Worm (Caenorhabditis elegans) whole organism, L4 larva: ENCODE results near the gene ssna-1.

Experiments
- D1046.2 ChIP-seq: fragments of 200-800 bp; sonication (Bioruptor generic); IDR thresholded peaks from 2 replicates; pipeline ENCODE4 v1.3.6; 2022; ENCODE audit warnings: missing genetic modification characterization, missing compliant biosample characterization
- R02D3.7 ChIP-seq: fragments of 150-350 bp; sonication (generic microtip); optimal IDR thresholded peaks from 3 replicates; lab custom pipeline; 2014; ENCODE audit warnings: missing biosample characterization, missing genetic modification characterization
- T20F7.1 ChIP-seq: fragments of 200-800 bp; sonication (Bioruptor generic); optimal IDR thresholded peaks from 2 replicates; lab custom pipeline; 2018; ENCODE audit warnings: mild to moderate bottlenecking, missing genetic modification characterization, missing compliant biosample characterization
- T26A8.4 ChIP-seq: fragments of 200-800 bp; sonication (Bioruptor generic); IDR thresholded peaks from 2 replicates; pipeline ENCODE4 v1.3.6; 2022; ENCODE audit warnings: missing genetic modification characterization, missing compliant biosample characterization
- Y48G9A.11 ChIP-seq: fragments of 200-800 bp; sonication (Bioruptor generic); IDR thresholded peaks from 2 replicates; pipeline ENCODE4 v1.3.6; 2022; ENCODE audit warnings: missing genetic modification reagents, missing genetic modification characterization, missing compliant biosample characterization
- aha-1 ChIP-seq: fragments of 150-350 bp; peaks from one replicate; lab custom pipeline; 2014; ENCODE audit warnings: missing biosample characterization, missing genetic modification characterization
- ama-1 ChIP-seq: fragments of 150-350 bp; optimal IDR thresholded peaks from 2 replicates; lab custom pipeline; 2014; ENCODE audit warnings: inconsistent platforms, mixed read lengths
- ceh-20 ChIP-seq: fragments of 200-800 bp; sonication (Bioruptor generic); IDR thresholded peaks from 2 replicates; pipeline ENCODE4 v1.3.6; 2022; ENCODE audit warnings: missing genetic modification reagents, missing genetic modification characterization, missing compliant biosample characterization
- ceh-82 ChIP-seq: sonication (generic microtip); optimal IDR thresholded peaks from 2 replicates; lab custom pipeline; 2017; ENCODE audit warnings: missing biosample characterization, missing genetic modification characterization
- cey-2 ChIP-seq: sonication (generic microtip); optimal IDR thresholded peaks from 3 replicates; lab custom pipeline; 2017; ENCODE audit warnings: missing genetic modification characterization, mild to moderate bottlenecking, missing compliant biosample characterization, antibody characterized with exemption, borderline replicate concordance; ENCODE audit not compliant: insufficient read depth
- daf-12 ChIP-seq: fragments of 150-350 bp; optimal IDR thresholded peaks from 2 replicates; lab custom pipeline; 2014; ENCODE audit warnings: missing biosample characterization, missing genetic modification reagents, missing genetic modification characterization
- daf-8 ChIP-seq: fragments of 200-800 bp; sonication (Bioruptor generic); IDR thresholded peaks from 2 replicates; pipeline ENCODE4 v1.3.6; 2022; ENCODE audit warnings: missing genetic modification characterization, missing compliant biosample characterization
- dpl-1 ChIP-seq: fragments of 150-350 bp; optimal IDR thresholded peaks from 2 replicates; lab custom pipeline; 2014; ENCODE audit warnings: missing biosample characterization, missing genetic modification reagents, missing genetic modification characterization
- egl-27 ChIP-seq: sonication (generic microtip); optimal IDR thresholded peaks from 3 replicates; lab custom pipeline; 2017; ENCODE audit warnings: missing biosample characterization, missing genetic modification reagents, missing genetic modification characterization
- egl-43 ChIP-seq: fragments of 200-800 bp; sonication (Bioruptor generic); IDR thresholded peaks from 2 replicates; pipeline ENCODE4 v1.3.6; 2022; ENCODE audit warnings: missing genetic modification reagents, missing genetic modification characterization, missing compliant biosample characterization
- fos-1 ChIP-seq: fragments of 150-350 bp; optimal IDR thresholded peaks from 2 replicates; lab custom pipeline; 2014; ENCODE audit warnings: missing biosample characterization, missing genetic modification characterization
- hif-1 ChIP-seq, 2 experiments: sonication (generic microtip); optimal IDR thresholded peaks; 2 replicates each; lab custom pipeline; 2016 to 2017; ENCODE audit warnings: missing compliant biosample characterization in 2 of 2, missing genetic modification characterization in 2 of 2, missing genetic modification reagents in 2 of 2, missing genotype in 2 of 2, mild to moderate bottlenecking in 1 of 2
- hlh-11 ChIP-seq: fragments of 200-800 bp; sonication (Bioruptor generic); optimal IDR thresholded peaks from 2 replicates; lab custom pipeline; 2018; ENCODE audit warnings: mild to moderate bottlenecking, missing genetic modification characterization, missing compliant biosample characterization
- hlh-30 ChIP-seq: sonication (generic microtip); optimal IDR thresholded peaks from 2 replicates; lab custom pipeline; 2017; ENCODE audit warnings: antibody characterized with exemption, mild to moderate bottlenecking, missing genetic modification characterization, missing compliant biosample characterization; ENCODE audit not compliant: insufficient read depth
- lin-1 ChIP-seq: fragments of 200-800 bp; sonication (Bioruptor generic); IDR thresholded peaks from 2 replicates; pipeline ENCODE4 v1.3.6; 2022; ENCODE audit warnings: missing genetic modification reagents, missing genetic modification characterization, missing compliant biosample characterization
- lin-13 ChIP-seq: fragments of 150-350 bp; optimal IDR thresholded peaks from 2 replicates; lab custom pipeline; 2014; ENCODE audit warnings: missing biosample characterization, missing genetic modification reagents, missing genetic modification characterization
- lin-15B ChIP-seq: fragments of 150-350 bp; sonication (generic microtip); optimal IDR thresholded peaks from 3 replicates; lab custom pipeline; 2014; ENCODE audit warnings: missing biosample characterization, missing genetic modification characterization
- lin-29 ChIP-seq: fragments of 200-800 bp; sonication (Bioruptor generic); IDR thresholded peaks from 2 replicates; pipeline ENCODE4 v1.3.6; 2022; ENCODE audit warnings: missing genetic modification reagents, missing genetic modification characterization, missing compliant biosample characterization
- lin-38 ChIP-seq: fragments of 200-800 bp; sonication (Bioruptor generic); IDR thresholded peaks from 2 replicates; pipeline ENCODE4 v1.3.6; 2022; ENCODE audit warnings: missing genetic modification reagents, missing genetic modification characterization, missing compliant biosample characterization
- lir-3 ChIP-seq: sonication (generic microtip); optimal IDR thresholded peaks from 2 replicates; lab custom pipeline; 2016; ENCODE audit warnings: mild to moderate bottlenecking, missing genetic modification characterization, missing compliant biosample characterization
- lsy-2 ChIP-seq, 2 experiments: fragments of 150-350 bp in 1 of 2; sonication (generic microtip) in 1 of 2; optimal IDR thresholded peaks; 2 replicates each; lab custom pipeline; 2014 to 2017; ENCODE audit warnings: missing biosample characterization in 2 of 2, missing genetic modification characterization in 2 of 2
- madf-9 ChIP-seq: fragments of 200-800 bp; sonication (Bioruptor generic); conservative IDR thresholded peaks from 2 replicates; pipeline ENCODE4 v1.3.6; 2022; ENCODE audit warnings: missing genetic modification reagents, missing genetic modification characterization, missing compliant biosample characterization
- mep-1 ChIP-seq: fragments of 150-350 bp; sonication (generic microtip); optimal IDR thresholded peaks from 3 replicates; lab custom pipeline; 2014; ENCODE audit warnings: missing biosample characterization, missing genetic modification characterization
- mes-2 ChIP-seq: sonication (generic microtip); optimal IDR thresholded peaks from 2 replicates; lab custom pipeline; 2016; ENCODE audit warnings: missing genotype, mild to moderate bottlenecking, missing genetic modification characterization, missing compliant biosample characterization; ENCODE audit not compliant: poor library complexity, severe bottlenecking
- nhr-10 ChIP-seq: fragments of 150-350 bp; optimal IDR thresholded peaks from 2 replicates; lab custom pipeline; 2014; ENCODE audit warnings: missing biosample characterization, missing genetic modification characterization
- nhr-11 ChIP-seq: fragments of 150-350 bp; optimal IDR thresholded peaks from 2 replicates; lab custom pipeline; 2014; ENCODE audit warnings: missing biosample characterization, missing genetic modification characterization
- nhr-111 ChIP-seq: fragments of 200-800 bp; sonication (Bioruptor generic); optimal IDR thresholded peaks from 2 replicates; lab custom pipeline; 2018; ENCODE audit warnings: mild to moderate bottlenecking, missing genetic modification characterization, missing compliant biosample characterization
- nhr-237 ChIP-seq: sonication (generic microtip); optimal IDR thresholded peaks from 2 replicates; lab custom pipeline; 2017; ENCODE audit warnings: missing biosample characterization, missing genetic modification characterization
- nhr-28 ChIP-seq: fragments of 150-350 bp; optimal IDR thresholded peaks from 2 replicates; lab custom pipeline; 2014; ENCODE audit warnings: missing biosample characterization, missing genetic modification characterization
- nhr-42 ChIP-seq: fragments of 200-800 bp; sonication (Bioruptor generic); IDR thresholded peaks from 2 replicates; pipeline ENCODE4 v1.3.6; 2022; ENCODE audit warnings: missing genetic modification characterization, missing compliant biosample characterization
- pqm-1 ChIP-seq: sonication (generic microtip); optimal IDR thresholded peaks from 2 replicates; lab custom pipeline; 2017; ENCODE audit warnings: missing biosample characterization, missing genetic modification characterization
- sdz-12 ChIP-seq: fragments of 200-800 bp; sonication (Bioruptor generic); optimal IDR thresholded peaks from 2 replicates; lab custom pipeline; 2018; ENCODE audit warnings: mild to moderate bottlenecking, missing genetic modification characterization, missing compliant biosample characterization
- set-16 ChIP-seq: fragments of 200-800 bp; sonication (Bioruptor generic); IDR thresholded peaks from 2 replicates; pipeline ENCODE4 v1.3.6; 2022; ENCODE audit warnings: missing genetic modification reagents, missing genetic modification characterization, missing compliant biosample characterization
- skn-1 ChIP-seq: fragments of 150-350 bp; optimal IDR thresholded peaks from 2 replicates; lab custom pipeline; 2014; ENCODE audit warnings: missing biosample characterization, missing genetic modification characterization
- snpc-1.2 ChIP-seq: fragments of 200-800 bp; sonication (Bioruptor generic); IDR thresholded peaks from 2 replicates; pipeline ENCODE4 v1.3.6; 2022; ENCODE audit warnings: missing genetic modification reagents, missing genetic modification characterization, missing compliant biosample characterization
- spr-1 ChIP-seq: sonication (generic microtip); optimal IDR thresholded peaks from 2 replicates; lab custom pipeline; 2016; ENCODE audit warnings: mild to moderate bottlenecking, missing genetic modification characterization, missing compliant biosample characterization
- unc-62 ChIP-seq, 3 experiments: fragments of 150-350 bp in 1 of 3; sonication (generic microtip); optimal IDR thresholded peaks in 2 of 3; peaks in 1 of 3; 1 replicate in 1 of 3; 2 replicates in 2 of 3; lab custom pipeline; 2014 to 2017; ENCODE audit warnings: missing biosample characterization in 3 of 3, missing genetic modification characterization in 3 of 3, missing genetic modification reagents in 3 of 3, missing genotype in 1 of 3
- zag-1 ChIP-seq: fragments of 150-350 bp; optimal IDR thresholded peaks from 2 replicates; lab custom pipeline; 2014; ENCODE audit warnings: missing biosample characterization, missing genetic modification characterization
- zfp-3 ChIP-seq: fragments of 200-800 bp; sonication (Bioruptor generic); conservative IDR thresholded peaks from 2 replicates; pipeline ENCODE4 v1.3.6; 2022; ENCODE audit warnings: missing genetic modification reagents, missing genetic modification characterization, missing compliant biosample characterization
- zip-11 ChIP-seq: fragments of 200-800 bp; sonication (Bioruptor generic); IDR thresholded peaks from 2 replicates; pipeline ENCODE4 v1.3.6; 2022; ENCODE audit warnings: missing genetic modification characterization, missing compliant biosample characterization
- zip-2 ChIP-seq: fragments of 150-350 bp; optimal IDR thresholded peaks from 2 replicates; lab custom pipeline; 2014; ENCODE audit warnings: missing biosample characterization, missing genetic modification characterization
- ztf-11 ChIP-seq: fragments of 150-350 bp; optimal IDR thresholded peaks from 2 replicates; lab custom pipeline; 2014; ENCODE audit warnings: missing biosample characterization, missing genetic modification characterization

ssna-1 gene

DNA sequence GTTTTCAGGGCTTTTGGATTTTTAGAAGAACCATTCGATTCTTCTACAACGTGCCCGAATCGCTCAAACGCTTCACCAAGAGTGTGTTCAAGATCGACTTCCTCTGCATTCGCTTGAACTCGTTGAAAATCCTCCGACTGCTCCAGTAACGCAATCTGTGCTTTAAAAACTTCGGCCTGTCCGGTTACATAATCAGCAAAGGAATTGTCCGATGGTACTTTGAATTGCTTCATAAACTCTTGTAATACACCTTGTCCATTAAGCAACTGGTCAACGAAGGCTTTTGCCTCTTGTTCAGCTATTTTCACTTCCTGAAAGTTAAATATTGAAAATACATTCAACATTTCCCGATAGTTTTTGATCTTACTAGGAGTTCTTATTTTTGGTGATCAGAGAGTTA lies 32.8 kb downstream of the ssna-1 start:
- no peak for TF ChIP-seq hif-1 (tag; optimal IDR thresholded peaks at IDR 0.05; lab: Kevin White, UChicago)
- no peak for TF ChIP-seq nhr-111
- 0 out of 2 replicates have a peak, but pooled peaks have one; percentile 38 for TF ChIP-seq egl-43
- TF ChIP-seq spr-1 (tag; lab: Kevin White, UChicago) = no peak
- TF ChIP-seq daf-12 (tag; lab: Kevin White, UChicago) = no peak
- TF ChIP-seq lir-3 (tag; lab: Kevin White, UChicago) = no peak

DNA sequence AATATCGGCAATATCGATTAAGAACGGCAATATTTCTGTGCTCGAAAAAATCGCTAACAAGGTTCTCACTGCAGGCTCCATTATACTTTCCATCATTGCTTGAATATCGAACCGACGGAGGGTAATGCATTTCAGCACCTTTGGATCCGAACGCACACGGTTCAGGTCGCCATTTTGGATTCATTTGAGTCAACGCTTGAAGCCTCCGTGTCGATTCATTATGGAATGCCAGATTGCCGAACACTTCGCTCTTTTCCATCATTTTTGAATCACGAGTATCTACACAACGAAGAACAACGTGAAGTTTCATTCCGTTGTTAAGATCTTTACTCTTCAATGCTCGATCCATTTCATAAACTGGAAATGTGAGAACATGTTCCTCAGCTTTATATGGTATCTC lies 34.2 kb downstream of the ssna-1 start:
- no peak for TF ChIP-seq lsy-2 (tag; optimal IDR thresholded peaks at IDR 0.05; lab: Kevin White, UChicago)
- TF ChIP-seq unc-62 (GFP tag; optimal IDR thresholded peaks at IDR 0.05 in 1 of 2; lab: Kevin White, UChicago) = peak in 1 of 2 experiments; percentile 19
- no peak for TF ChIP-seq unc-62 (tag; optimal IDR thresholded peaks at IDR 0.05; lab: Kevin White, UChicago)
- no peak for TF ChIP-seq hlh-11
- peak; percentile 93 for TF ChIP-seq aha-1
- TF ChIP-seq ztf-11 (tag; lab: Kevin White, UChicago) = no peak
- no peak for TF ChIP-seq cey-2 (tag; lab: Kevin White, UChicago)
- TF ChIP-seq zip-2 = no peak
- TF ChIP-seq lin-1 (GFP tag; lab: Robert Waterston, UW) = no peak

DNA sequence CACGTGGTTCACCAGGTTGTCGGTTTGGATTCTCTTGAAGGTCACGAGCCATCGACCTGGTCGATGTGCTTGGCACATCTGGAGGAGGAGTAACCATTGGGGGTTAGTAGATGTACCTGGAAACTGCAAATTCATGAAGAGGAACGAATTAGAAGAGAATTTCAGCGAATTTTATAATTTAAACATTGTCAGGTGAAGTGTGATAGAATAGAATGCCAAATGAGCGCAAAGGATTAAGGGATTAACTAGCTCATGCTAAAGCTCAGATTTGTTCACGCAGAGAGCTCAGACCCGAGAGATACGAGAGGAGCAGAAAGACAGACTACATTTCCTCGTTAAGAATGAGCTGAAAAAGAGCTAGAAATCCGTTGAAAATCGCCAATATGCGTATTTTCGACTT lies 37.2 kb downstream of the ssna-1 start, which contains the start of gene daf-18:
Gene daf-18, minus strand, starts transcription at position 126 of the 400 bp plus-strand sequence.
- TF ChIP-seq zfp-3 (GFP tag; lab: Robert Waterston, UW) (no peak), lin-29 (no peak), set-16 (GFP tag; lab: Robert Waterston, UW) (no peak), egl-27 (tag; lab: Kevin White, UChicago) (no peak), ceh-20 (no peak), madf-9 (GFP tag; lab: Robert Waterston, UW) (no peak), nhr-11 (no peak), ztf-11 (tag; lab: Kevin White, UChicago) (no peak), pqm-1 (tag; lab: Kevin White, UChicago) (no peak), mes-2 (tag; lab: Kevin White, UChicago) (no peak), lin-15B (no peak), snpc-1.2 (no peak), nhr-10 (tag; lab: Kevin White, UChicago) (no peak), nhr-28 (tag; lab: Kevin White, UChicago) (no peak), D1046.2 (GFP tag; lab: Robert Waterston, UW) (no peak), lin-1 (GFP tag; lab: Robert Waterston, UW) (no peak)
- TF ChIP-seq, all 104 proteins: peak for 0

DNA sequence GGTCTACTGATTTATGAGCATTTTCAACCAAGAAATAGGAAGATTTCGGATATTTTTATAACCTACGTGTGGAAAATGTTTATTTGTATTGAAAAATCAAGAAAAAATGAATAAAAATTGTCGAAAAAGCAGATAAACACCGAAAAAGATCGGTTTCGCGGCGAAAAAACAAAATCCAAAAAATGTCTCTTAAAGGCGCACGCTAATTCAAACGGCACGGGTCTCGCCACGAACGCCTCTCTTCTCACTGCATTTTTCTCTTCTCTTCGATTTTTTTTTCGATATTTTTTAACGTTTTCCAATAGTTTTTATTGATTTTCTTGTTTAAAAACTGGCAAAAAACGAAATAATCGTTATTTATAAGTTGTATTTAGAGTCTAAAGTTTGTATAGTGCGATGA lies 37.7 kb downstream of the ssna-1 start:
- TF ChIP-seq ceh-82 (tag; lab: Kevin White, UChicago) (no peak), mep-1 (tag; lab: Kevin White, UChicago) (peak; percentile 55), R02D3.7 (no peak), hlh-30 (tag; lab: Kevin White, UChicago) (no peak), lin-13 (GFP tag; lab: Kevin White, UChicago) (peak; percentile 38), mes-2 (tag; lab: Kevin White, UChicago) (peak; percentile 71), sdz-12 (GFP tag; lab: Kevin White, UChicago) (no peak), pqm-1 (tag; lab: Kevin White, UChicago) (no peak), dpl-1 (GFP tag; lab: Kevin White, UChicago) (peak; percentile 67), zag-1 (tag; lab: Kevin White, UChicago) (no peak), T26A8.4 (no peak), lin-38 (peak; percentile 54), nhr-237 (tag; lab: Kevin White, UChicago) (no peak), daf-8 (GFP tag; lab: Robert Waterston, UW) (no peak), T20F7.1 (GFP tag; lab: Kevin White, UChicago) (no peak), Y48G9A.11 (GFP tag; lab: Robert Waterston, UW) (no peak), ama-1 (peak; percentile 25), zfp-3 (GFP tag; lab: Robert Waterston, UW) (no peak), fos-1 (no peak), skn-1 (tag; lab: Kevin White, UChicago) (no peak), zip-11 (GFP tag; lab: Robert Waterston, UW) (no peak), nhr-42 (GFP tag; lab: Robert Waterston, UW) (no peak), egl-27 (tag; lab: Kevin White, UChicago) (no peak)
